Worm (Caenorhabditis elegans) whole organism, mixed stage, embryonic: ENCODE results near the gene pld-1.

Experiments
- M03D4.4 ChIP-seq: sonication (generic microtip); optimal IDR thresholded peaks from 2 replicates; lab custom pipeline; 2017; ENCODE audit warnings: mild to moderate bottlenecking, missing genetic modification characterization, missing compliant biosample characterization
- blmp-1 ChIP-seq: fragments of 150-350 bp; optimal IDR thresholded peaks from 2 replicates; lab custom pipeline; 2014; ENCODE audit warnings: missing biosample characterization, missing genetic modification characterization
- lsy-2 ChIP-seq: fragments of 150-350 bp; optimal IDR thresholded peaks from 2 replicates; lab custom pipeline; 2014; ENCODE audit warnings: missing biosample characterization, missing genetic modification characterization
- nhr-12 ChIP-seq: fragments of 150-350 bp; optimal IDR thresholded peaks from 2 replicates; lab custom pipeline; 2014; ENCODE audit warnings: missing biosample characterization, missing genetic modification characterization
- nhr-237 ChIP-seq: fragments of 150-350 bp; optimal IDR thresholded peaks from 2 replicates; lab custom pipeline; 2014; ENCODE audit warnings: missing biosample characterization, missing genetic modification characterization
- sptf-1 ChIP-seq: sonication (generic microtip); optimal IDR thresholded peaks from 2 replicates; lab custom pipeline; 2017; ENCODE audit warnings: mild to moderate bottlenecking, missing genetic modification characterization, moderate library complexity, missing compliant biosample characterization
- unc-62 ChIP-seq: fragments of 150-350 bp; optimal IDR thresholded peaks from 2 replicates; lab custom pipeline; 2014; ENCODE audit warnings: missing biosample characterization, missing genetic modification reagents, missing genetic modification characterization

- TF ChIP-seq nhr-237 (tag; lab: Kevin White, UChicago) (no peak), nhr-12 (tag; lab: Kevin White, UChicago) (no peak), M03D4.4 (tag; lab: Kevin White, UChicago) (no peak), unc-62 (GFP tag; lab: Kevin White, UChicago) (no peak), blmp-1 (tag; lab: Kevin White, UChicago) (no peak), lsy-2 (tag; lab: Kevin White, UChicago) (no peak), sptf-1 (tag; lab: Kevin White, UChicago) (no peak)
Measured at ce11 chrII:5091640-5092243, at the start of gene pld-1.
